Fruit fly (Drosophila melanogaster) whole organism, wandering third instar larva: Measurements from ENCODE around the gene CG32109.
A peak's percentile ranks its signal among the peaks of the same experiment; 100 is the strongest.

ENCODE experiments used
- Abd-B ChIP-seq: fragments of >200 bp; optimal IDR thresholded peaks from 2 replicates; lab custom pipeline; 2017; ENCODE audit warnings: missing biosample characterization, missing genetic modification characterization
- Jra ChIP-seq: sonication (Bioruptor generic); optimal IDR thresholded peaks from 2 replicates; lab custom pipeline; 2016; ENCODE audit warnings: missing biosample characterization, missing genetic modification characterization
- N ChIP-seq: fragments of >200 bp; optimal IDR thresholded peaks from 2 replicates; lab custom pipeline; 2018; ENCODE audit warnings: missing biosample characterization, missing external identifiers, missing genetic modification characterization
- Rel ChIP-seq, 2 experiments: fragments of 200-800 bp; sonication (Bioruptor generic) in 1 of 2; optimal IDR thresholded peaks; 2 replicates in 1 of 2; 3 replicates in 1 of 2; lab custom pipeline; 2016 to 2019; ENCODE audit warnings: mild to moderate bottlenecking in 2 of 2, missing biosample characterization in 2 of 2, missing genetic modification characterization in 2 of 2, moderate library complexity in 1 of 2
- fru ChIP-seq: fragments of 200-800 bp; sonication (Bioruptor generic); optimal IDR thresholded peaks from 3 replicates; lab custom pipeline; 2016; ENCODE audit warnings: missing biosample characterization, mild to moderate bottlenecking, missing genetic modification characterization
- h ChIP-seq: fragments of 200-800 bp; sonication (Bioruptor generic); optimal IDR thresholded peaks from 3 replicates; lab custom pipeline; 2016; ENCODE audit warnings: missing biosample characterization, mild to moderate bottlenecking, missing genetic modification characterization
- psq ChIP-seq: fragments of 200-800 bp; sonication (Bioruptor generic); optimal IDR thresholded peaks from 3 replicates; lab custom pipeline; 2017; ENCODE audit warnings: missing biosample characterization, mild to moderate bottlenecking, missing genetic modification characterization, moderate library complexity
- usp ChIP-seq: fragments of >200 bp; optimal IDR thresholded peaks from 2 replicates; lab custom pipeline; 2017; ENCODE audit warnings: missing biosample characterization, missing genetic modification characterization

DNA sequence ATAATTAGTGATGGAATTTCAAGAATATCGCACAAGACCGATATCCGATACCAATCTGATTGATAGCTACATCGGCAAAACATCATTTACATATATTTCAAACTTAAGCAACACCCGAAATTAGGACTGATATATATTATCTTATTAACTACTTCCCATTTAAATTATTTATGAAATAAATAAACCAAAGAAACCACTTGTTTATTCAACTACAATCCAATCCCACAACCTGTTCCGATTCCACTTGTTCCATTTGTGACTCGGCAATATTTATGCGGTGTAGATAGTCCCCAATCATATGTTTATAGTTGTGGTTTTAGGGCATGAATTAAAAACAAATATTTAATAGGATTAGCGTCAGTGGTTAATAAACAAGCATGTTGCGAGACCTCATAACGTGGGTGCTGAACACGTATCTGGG, 9.6 kb downstream of the CG32109 start, which contains the start of the genes CG10973 and Vps13D:
- TF ChIP-seq Jra (GFP tag; lab: Kevin White, UChicago) = peak; percentile 16
- TF ChIP-seq h = no peak
- TF ChIP-seq N = no peak
- no peak for TF ChIP-seq Abd-B (GFP tag; lab: Kevin White, UChicago)
- no peak for TF ChIP-seq usp (GFP tag; lab: Kevin White, UChicago)
- no peak for TF ChIP-seq psq (GFP tag; lab: Kevin White, UChicago)
- TF ChIP-seq fru (GFP tag; lab: Kevin White, UChicago) = no peak
- no peak for TF ChIP-seq Rel (GFP tag; optimal IDR thresholded peaks at IDR 0.05; lab: Kevin White, UChicago)
- TF ChIP-seq Rel (tag; optimal IDR thresholded peaks at IDR 0.05; lab: Kevin White, UChicago) = no peak
